Worm (Caenorhabditis elegans): ENCODE data around the gene ZK673.4.

- TF ChIP-seq mep-1 (tag; optimal IDR thresholded peaks at IDR 0.05) (no peak), skn-1 (tag; optimal IDR thresholded peaks at IDR 0.05) (no peak), lin-15B (tag; optimal IDR thresholded peaks at IDR 0.05) (no peak), sox-4 (tag; optimal IDR thresholded peaks at IDR 0.05) (no peak), nhr-76 (tag; optimal IDR thresholded peaks at IDR 0.05) (no peak), hlh-4 (tag; optimal IDR thresholded peaks at IDR 0.05) (no peak), lir-3 (tag; optimal IDR thresholded peaks at IDR 0.05; ENCODE audit: poor library complexity) (no peak)
Measured at ce11 chrII:10471790-10472189, 19.1 kb downstream of the ZK673.4 start, which contains the start of gene ZK666.2.
